Fruit fly (Drosophila melanogaster) whole organism, embryonic: ENCODE data around the gene CG43446.

Experiments used
- ATbp ChIP-seq: fragments of 200-800 bp; sonication (Bioruptor generic); optimal IDR thresholded peaks from 2 replicates; lab custom pipeline; 2017; ENCODE audit warnings: missing biosample characterization, mild to moderate bottlenecking, missing genetic modification characterization, missing genetic modification reagents
- Atf6 ChIP-seq: fragments of 200-800 bp; sonication (Bioruptor generic); IDR thresholded peaks from 2 replicates; pipeline ENCODE4 v1.3.6; 2022; ENCODE audit warnings: missing biosample characterization, missing genetic modification characterization
- Bgb ChIP-seq: fragments of 200-800 bp; sonication (Bioruptor generic); IDR thresholded peaks from 2 replicates; pipeline ENCODE4 v1.3.6; 2022; ENCODE audit warnings: missing biosample characterization, missing genetic modification characterization; ENCODE audit not compliant: partially characterized antibody
- CG11504 ChIP-seq: fragments of 200-800 bp; sonication (Bioruptor generic); optimal IDR thresholded peaks from 3 replicates; lab custom pipeline; 2019; ENCODE audit warnings: missing biosample characterization, mild to moderate bottlenecking, missing genetic modification characterization, moderate library complexity
- CG13123 ChIP-seq: fragments of 200-800 bp; sonication (Bioruptor generic); optimal IDR thresholded peaks from 2 replicates; lab custom pipeline; 2016; ENCODE audit warnings: missing biosample characterization, missing genetic modification characterization
- CG13424 ChIP-seq: fragments of 200-800 bp; sonication (Bioruptor generic); optimal IDR thresholded peaks from 2 replicates; lab custom pipeline; 2019; ENCODE audit warnings: missing biosample characterization, mild to moderate bottlenecking, missing genetic modification characterization, moderate library complexity
- CG14014 ChIP-seq: fragments of 200-800 bp; sonication (Bioruptor generic); IDR thresholded peaks from 2 replicates; pipeline ENCODE4 v1.3.6; 2022; ENCODE audit warnings: missing biosample characterization, missing genetic modification characterization
- CG18262 ChIP-seq: fragments of 200-800 bp; optimal IDR thresholded peaks from 3 replicates; lab custom pipeline; 2019; ENCODE audit warnings: missing biosample characterization, mild to moderate bottlenecking, missing genetic modification characterization, moderate library complexity
- CG2202 ChIP-seq: fragments of 200-800 bp; sonication (Bioruptor generic); optimal IDR thresholded peaks from 2 replicates; lab custom pipeline; 2018; ENCODE audit warnings: missing biosample characterization, mild to moderate bottlenecking, missing genetic modification characterization
- CG31388 ChIP-seq: fragments of 200-800 bp; sonication (Bioruptor generic); optimal IDR thresholded peaks from 2 replicates; lab custom pipeline; 2016; ENCODE audit warnings: missing biosample characterization, missing genetic modification characterization
- CG3847 ChIP-seq: fragments of 200-800 bp; sonication (Bioruptor generic); IDR thresholded peaks from 2 replicates; pipeline ENCODE4 v1.3.6; 2022; ENCODE audit warnings: missing biosample characterization, missing genetic modification characterization
- CG6813 ChIP-seq: fragments of 200-800 bp; sonication (Bioruptor generic); optimal IDR thresholded peaks from 2 replicates; lab custom pipeline; 2017; ENCODE audit warnings: missing biosample characterization, missing genetic modification characterization, mild to moderate bottlenecking, moderate library complexity, missing genetic modification reagents
- CG7786 ChIP-seq: fragments of 200-800 bp; sonication (Bioruptor generic); optimal IDR thresholded peaks from 2 replicates; lab custom pipeline; 2016; ENCODE audit warnings: missing biosample characterization, missing genetic modification characterization
- CG9609 ChIP-seq: fragments of 200-800 bp; sonication (Bioruptor generic); optimal IDR thresholded peaks from 3 replicates; lab custom pipeline; 2016; ENCODE audit warnings: missing biosample characterization, missing genetic modification characterization
- CoRest ChIP-seq: fragments of 200-800 bp; sonication (Bioruptor generic); optimal IDR thresholded peaks from 3 replicates; lab custom pipeline; 2018; ENCODE audit warnings: missing biosample characterization, mild to moderate bottlenecking, missing genetic modification characterization, moderate library complexity
- HLHmδ ChIP-seq: fragments of 200-800 bp; sonication (Bioruptor generic); optimal IDR thresholded peaks from 2 replicates; lab custom pipeline; 2018; ENCODE audit warnings: missing biosample characterization, mild to moderate bottlenecking, missing genetic modification characterization, moderate library complexity
- Hmx ChIP-seq: fragments of 200-800 bp; sonication (Bioruptor generic); optimal IDR thresholded peaks from 2 replicates; lab custom pipeline; 2016; ENCODE audit warnings: missing biosample characterization, missing genetic modification characterization
- Lim3 ChIP-seq: fragments of 200-800 bp; sonication (Bioruptor generic); IDR thresholded peaks from 2 replicates; pipeline ENCODE4 v1.3.6; 2022; ENCODE audit warnings: missing biosample characterization, missing genetic modification characterization
- NfI ChIP-seq: fragments of 200-800 bp; sonication (Bioruptor generic); optimal IDR thresholded peaks from 3 replicates; lab custom pipeline; 2018; ENCODE audit warnings: missing biosample characterization, mild to moderate bottlenecking, missing genetic modification characterization, moderate library complexity
- Oli ChIP-seq: fragments of 200-800 bp; sonication (Bioruptor generic); optimal IDR thresholded peaks from 2 replicates; lab custom pipeline; 2018; ENCODE audit warnings: missing biosample characterization, mild to moderate bottlenecking, missing genetic modification characterization, moderate library complexity
- Ravus ChIP-seq: fragments of 200-800 bp; sonication (Bioruptor generic); IDR thresholded peaks from 2 replicates; pipeline ENCODE4 v1.3.6; 2022; ENCODE audit warnings: missing biosample characterization, missing genetic modification characterization
- Sox102F ChIP-seq: fragments of 200-800 bp; sonication (Bioruptor generic); optimal IDR thresholded peaks from 2 replicates; lab custom pipeline; 2018; ENCODE audit warnings: missing biosample characterization, mild to moderate bottlenecking, missing genetic modification characterization, moderate library complexity
- Trl ChIP-seq, 3 experiments: fragments of >200 bp in 2 of 3; fragments of 200-800 bp in 1 of 3; sonication (Bioruptor generic) in 1 of 3; optimal IDR thresholded peaks; 2 replicates in 1 of 3; 3 replicates in 2 of 3; lab custom pipeline; 2016 to 2017; ENCODE audit warnings: missing biosample characterization in 1 of 3, missing genetic modification characterization in 1 of 3
- chinmo ChIP-seq: fragments of 200-800 bp; sonication (Bioruptor generic); IDR thresholded peaks from 4 replicates; pipeline ENCODE4 v1.3.6; 2022; ENCODE audit warnings: missing biosample characterization, missing genetic modification characterization; ENCODE audit not compliant: partially characterized antibody
- crc ChIP-seq: fragments of 200-800 bp; sonication (Bioruptor generic); optimal IDR thresholded peaks from 2 replicates; lab custom pipeline; 2016; ENCODE audit warnings: missing biosample characterization, missing genetic modification characterization
- cwo ChIP-seq: fragments of 200-800 bp; sonication (Bioruptor generic); optimal IDR thresholded peaks from 3 replicates; lab custom pipeline; 2017; ENCODE audit warnings: missing biosample characterization, missing genetic modification characterization, mild to moderate bottlenecking, moderate library complexity, missing genetic modification reagents
- danr ChIP-seq: fragments of 200-800 bp; sonication (Bioruptor generic); IDR thresholded peaks from 2 replicates; pipeline ENCODE4 v1.3.6; 2022; ENCODE audit warnings: missing biosample characterization, missing genetic modification characterization
- disco-r ChIP-seq: fragments of 200-800 bp; sonication (Bioruptor generic); optimal IDR thresholded peaks from 2 replicates; lab custom pipeline; 2016; ENCODE audit warnings: missing biosample characterization, missing genetic modification characterization
- ftz-f1 ChIP-seq: fragments of 200-800 bp; sonication (Bioruptor generic); optimal IDR thresholded peaks from 2 replicates; lab custom pipeline; 2016; ENCODE audit warnings: missing biosample characterization, missing genetic modification characterization
- h ChIP-seq: fragments of >200 bp; optimal IDR thresholded peaks from 2 replicates; lab custom pipeline; 2017
- hth ChIP-seq: fragments of >200 bp; optimal IDR thresholded peaks from 2 replicates; lab custom pipeline; 2017; ENCODE audit warnings: inconsistent platforms
- ind ChIP-seq: fragments of 200-800 bp; sonication (Bioruptor generic); optimal IDR thresholded peaks from 3 replicates; lab custom pipeline; 2016; ENCODE audit warnings: missing biosample characterization, missing genetic modification characterization
- jigr1 ChIP-seq: fragments of 200-800 bp; sonication (Bioruptor generic); IDR thresholded peaks from 3 replicates; pipeline ENCODE4 v1.3.6; 2022; ENCODE audit warnings: missing biosample characterization, missing genetic modification characterization
- ken ChIP-seq: fragments of 200-800 bp; sonication (Bioruptor generic); IDR thresholded peaks from 3 replicates; pipeline ENCODE4 v1.3.6; 2022; ENCODE audit warnings: missing biosample characterization, missing genetic modification characterization
- lilli ChIP-seq: fragments of 200-800 bp; sonication (Bioruptor generic); optimal IDR thresholded peaks from 3 replicates; lab custom pipeline; 2016; ENCODE audit warnings: missing biosample characterization, missing genetic modification characterization
- lola ChIP-seq, 3 experiments: fragments of >200 bp in 2 of 3; fragments of 200-800 bp in 1 of 3; sonication (Bioruptor generic) in 1 of 3; optimal IDR thresholded peaks; 2 replicates each; lab custom pipeline; 2017 to 2019; ENCODE audit warnings: missing biosample characterization in 3 of 3, missing genetic modification characterization in 3 of 3, mild to moderate bottlenecking in 1 of 3, moderate library complexity in 1 of 3
- nerfin-2 ChIP-seq: fragments of 200-800 bp; sonication (Bioruptor generic); IDR thresholded peaks from 2 replicates; pipeline ENCODE4 v1.3.6; 2022; ENCODE audit warnings: missing biosample characterization, missing genetic modification characterization; ENCODE audit not compliant: partially characterized antibody
- nom ChIP-seq: fragments of 200-800 bp; sonication (Bioruptor generic); optimal IDR thresholded peaks from 2 replicates; lab custom pipeline; 2017; ENCODE audit warnings: missing biosample characterization, missing genetic modification characterization, mild to moderate bottlenecking, moderate library complexity, missing genetic modification reagents
- onecut ChIP-seq: fragments of 200-800 bp; sonication (Bioruptor generic); IDR thresholded peaks from 2 replicates; pipeline ENCODE4 v1.3.6; 2022; ENCODE audit warnings: missing biosample characterization, missing genetic modification characterization
- row ChIP-seq: fragments of 200-800 bp; sonication (Bioruptor generic); IDR thresholded peaks from 3 replicates; pipeline ENCODE4 v1.3.6; 2022; ENCODE audit warnings: missing biosample characterization, missing genetic modification characterization
- sens ChIP-seq: fragments of 200-800 bp; sonication (Bioruptor generic); peaks from one replicate; lab custom pipeline; 2016; ENCODE audit warnings: missing biosample characterization, missing genetic modification characterization
- shn ChIP-seq: fragments of 200-800 bp; sonication (Bioruptor generic); optimal IDR thresholded peaks from 3 replicates; lab custom pipeline; 2016; ENCODE audit warnings: missing biosample characterization, missing genetic modification characterization
- slp2 ChIP-seq: fragments of 200-800 bp; sonication (Bioruptor generic); optimal IDR thresholded peaks from 2 replicates; lab custom pipeline; 2016; ENCODE audit warnings: missing biosample characterization, missing genetic modification characterization
- tin ChIP-seq: fragments of 200-800 bp; sonication (Bioruptor generic); optimal IDR thresholded peaks from 3 replicates; lab custom pipeline; 2016; ENCODE audit warnings: missing biosample characterization, missing genetic modification characterization
- tup ChIP-seq: fragments of 200-800 bp; sonication (Bioruptor generic); optimal IDR thresholded peaks from 2 replicates; lab custom pipeline; 2016; ENCODE audit warnings: missing biosample characterization, mild to moderate bottlenecking, missing genetic modification characterization, moderate library complexity

The CG43446 gene

DNA sequence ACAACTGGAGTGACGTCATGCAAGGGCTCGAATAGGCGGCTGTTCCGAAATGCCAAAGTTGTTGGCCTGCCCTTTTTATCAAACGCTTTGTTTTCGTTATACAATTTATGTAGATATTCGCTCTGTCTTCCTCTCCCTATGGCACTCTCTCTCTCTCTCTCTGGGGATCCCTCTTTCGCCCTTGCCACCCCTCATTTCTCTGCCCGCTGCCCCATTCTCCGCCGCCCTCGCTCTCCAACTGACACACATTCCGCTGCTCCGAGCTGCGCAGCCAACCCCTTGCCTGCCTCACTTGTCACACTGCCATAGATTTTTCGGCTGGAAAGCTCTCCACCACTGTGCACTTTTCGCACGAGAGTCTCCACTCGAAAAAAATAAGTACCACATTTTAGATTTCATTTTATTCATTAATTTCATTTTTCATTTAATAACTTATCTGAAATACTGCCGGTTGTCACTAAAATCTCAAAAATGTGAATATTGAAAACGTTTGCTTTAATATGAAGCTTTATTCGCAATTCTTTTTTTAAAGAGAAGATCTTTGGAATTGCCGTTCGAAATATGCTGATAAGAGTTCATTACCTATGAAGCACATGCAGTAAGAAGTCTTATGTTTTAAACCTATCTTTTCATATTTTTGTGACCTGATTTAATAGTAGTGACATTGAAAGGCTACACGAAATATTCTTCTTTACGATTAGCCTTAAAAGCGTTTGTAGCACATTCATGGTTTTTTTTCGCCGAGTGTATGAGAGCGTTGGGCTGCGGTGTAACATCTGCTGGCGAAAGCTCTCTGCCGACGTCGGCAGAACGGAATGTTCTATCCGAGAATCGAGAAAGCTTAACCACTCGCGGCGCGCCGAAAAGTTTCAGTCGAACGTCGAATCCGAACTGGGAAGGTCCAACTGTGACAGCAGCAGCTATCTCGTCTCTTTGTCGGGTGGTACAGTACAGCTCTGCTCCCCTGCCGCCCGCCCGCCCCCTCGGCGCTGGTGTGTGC lies 30.6 kb downstream of the CG43446 start (continued):
- TF ChIP-seq Hmx (GFP tag; lab: Kevin White, UChicago) (peak; percentile 60), slp2 (peak; percentile 83), shn (GFP tag; lab: Kevin White, UChicago) (peak; percentile 69), ftz-f1 (peak; percentile 42), danr (GFP tag; lab: Robert Waterston, UW) (no peak), CG7786 (GFP tag; lab: Kevin White, UChicago) (peak; percentile 82), ATbp (GFP tag; lab: Kevin White, UChicago) (peak; percentile 74), tin (GFP tag; lab: Kevin White, UChicago) (peak; percentile 81), Oli (tag; lab: Kevin White, UChicago) (peak; percentile 91), nerfin-2 (GFP tag; lab: Robert Waterston, UW) (no peak)
- TF ChIP-seq, all 482 proteins: peak for 369

DNA sequence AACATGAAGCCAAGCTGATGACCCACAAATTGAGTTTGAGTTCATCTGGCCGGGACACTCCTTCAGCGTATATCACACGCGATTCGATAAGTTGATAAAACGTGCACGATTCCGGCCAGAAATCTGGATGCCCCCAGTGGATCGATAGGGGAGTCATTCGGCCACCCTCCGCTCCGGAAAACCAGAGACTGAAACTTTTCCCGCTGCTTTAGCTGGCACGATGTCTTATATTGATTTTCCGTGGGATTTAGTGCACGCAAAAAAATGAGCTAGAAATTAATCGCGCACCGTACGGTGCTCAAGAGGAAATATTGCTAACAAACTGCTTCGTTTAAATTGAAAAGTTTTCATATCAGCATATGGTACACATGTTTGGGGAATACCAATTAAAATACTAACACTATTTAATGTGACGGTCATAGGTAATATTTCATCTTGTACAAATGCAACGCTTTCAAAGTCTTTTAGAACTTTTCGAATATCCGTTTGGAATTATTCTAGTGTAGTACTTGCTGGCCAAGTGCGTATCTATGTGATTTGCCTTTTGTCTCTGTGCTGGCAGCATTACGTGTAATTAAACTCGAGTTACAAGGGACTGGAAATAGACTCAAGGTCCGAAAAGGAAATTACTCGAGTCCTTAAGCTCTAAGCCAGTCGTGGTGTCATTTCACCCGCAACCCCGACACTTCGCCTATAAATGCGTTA lies 31.7 kb downstream of the CG43446 start:
- TF ChIP-seq CG13424 (tag; lab: Kevin White, UChicago) (peak; percentile 22), tup (GFP tag; lab: Kevin White, UChicago) (no peak), nerfin-2 (GFP tag; lab: Robert Waterston, UW) (no peak), CG6813 (GFP tag; lab: Kevin White, UChicago) (no peak), CG14014 (GFP tag; lab: Robert Waterston, UW) (peak; percentile 29; the same call in 1 of the 2 replicates), lola (GFP tag; optimal IDR thresholded peaks at IDR 0.05; lab: Kevin White, UChicago) (no peak), lilli (GFP tag; lab: Kevin White, UChicago) (peak; percentile 6), CG11504 (tag; lab: Kevin White, UChicago) (peak; percentile 1), CG9609 (GFP tag; lab: Kevin White, UChicago) (no peak), ken (GFP tag; lab: Robert Waterston, UW) (no peak), CG31388 (no peak), CG13123 (GFP tag; lab: Kevin White, UChicago) (no peak), onecut (GFP tag; lab: Robert Waterston, UW) (peak; percentile 95), crc (GFP tag; lab: Kevin White, UChicago) (no peak), NfI (GFP tag; lab: Kevin White, UChicago) (peak; percentile 18), nom (GFP tag; lab: Kevin White, UChicago) (no peak), CG3847 (GFP tag; lab: Robert Waterston, UW) (no peak), Lim3 (GFP tag; lab: Robert Waterston, UW) (no peak), CG18262 (tag; lab: Kevin White, UChicago) (no peak), HLHmδ (GFP tag; lab: Kevin White, UChicago) (no peak), hth (lab: Kevin White, UChicago) (no peak), CoRest (tag; lab: Kevin White, UChicago) (peak; percentile 2), cwo (GFP tag; lab: Kevin White, UChicago) (no peak), Trl (optimal IDR thresholded peaks at IDR 0.05; lab: Kevin White, UChicago) (no peak), Trl (GFP tag; optimal IDR thresholded peaks at IDR 0.05; lab: Kevin White, UChicago) (no peak), jigr1 (GFP tag; lab: Robert Waterston, UW) (no peak), chinmo (GFP tag; lab: Robert Waterston, UW) (no peak), Atf6 (GFP tag; lab: Robert Waterston, UW) (0 out of 2 replicates have a peak, but pooled peaks have one; percentile 19), Ravus (GFP tag; lab: Robert Waterston, UW) (no peak), Sox102F (GFP tag; lab: Kevin White, UChicago) (peak; percentile 4), Bgb (GFP tag; lab: Robert Waterston, UW) (no peak), CG2202 (tag; lab: Kevin White, UChicago) (no peak), h (no peak), sens (peak; percentile 65), ind (GFP tag; lab: Kevin White, UChicago) (no peak), row (GFP tag; lab: Robert Waterston, UW) (peak; percentile 40), disco-r (GFP tag; lab: Kevin White, UChicago) (no peak)
